Worm (Caenorhabditis elegans) whole organism, L2 larva: Measurements from ENCODE around the gene hpo-30.

ENCODE experiments used
- C34F6.9 ChIP-seq: fragments of 150-350 bp; optimal IDR thresholded peaks from 2 replicates; lab custom pipeline; 2014; ENCODE audit warnings: missing biosample characterization, missing genetic modification characterization
- F13H6.1 ChIP-seq: sonication (generic microtip); optimal IDR thresholded peaks from 2 replicates; lab custom pipeline; 2016; ENCODE audit warnings: missing genetic modification characterization, missing compliant biosample characterization
- R02D3.7 ChIP-seq: fragments of 150-350 bp; optimal IDR thresholded peaks from 2 replicates; lab custom pipeline; 2014; ENCODE audit warnings: missing biosample characterization, missing genetic modification characterization
- Y55F3AM.14 ChIP-seq: fragments of 200-800 bp; sonication (Bioruptor generic); optimal IDR thresholded peaks from 2 replicates; lab custom pipeline; 2018; ENCODE audit warnings: mild to moderate bottlenecking, missing genetic modification characterization, missing compliant biosample characterization
- alr-1 ChIP-seq: fragments of 150-350 bp; optimal IDR thresholded peaks from 2 replicates; lab custom pipeline; 2014; ENCODE audit warnings: missing biosample characterization, missing genetic modification characterization
- ama-1 ChIP-seq: fragments of 150-350 bp; optimal IDR thresholded peaks from 2 replicates; lab custom pipeline; 2018; ENCODE audit warnings: inconsistent platforms
- blmp-1 ChIP-seq: sonication (generic microtip); optimal IDR thresholded peaks from 2 replicates; lab custom pipeline; 2017; ENCODE audit warnings: missing genetic modification characterization, mild to moderate bottlenecking, missing compliant biosample characterization, antibody characterized with exemption, moderate library complexity; ENCODE audit not compliant: insufficient read depth
- ceh-16 ChIP-seq: fragments of 150-350 bp; optimal IDR thresholded peaks from 2 replicates; lab custom pipeline; 2014; ENCODE audit warnings: missing biosample characterization, missing genetic modification characterization
- ceh-82 ChIP-seq: fragments of 150-350 bp; optimal IDR thresholded peaks from 2 replicates; lab custom pipeline; 2014; ENCODE audit warnings: missing biosample characterization, missing genetic modification characterization
- crh-2 ChIP-seq: sonication (generic microtip); optimal IDR thresholded peaks from 2 replicates; lab custom pipeline; 2017; ENCODE audit warnings: missing biosample characterization, missing genetic modification characterization
- egl-27 ChIP-seq: sonication (generic microtip); optimal IDR thresholded peaks from 3 replicates; lab custom pipeline; 2017; ENCODE audit warnings: missing biosample characterization, missing genetic modification reagents, missing genetic modification characterization
- elt-3 ChIP-seq: sonication (generic microtip); optimal IDR thresholded peaks from 2 replicates; lab custom pipeline; 2017; ENCODE audit warnings: missing biosample characterization, missing genetic modification characterization
- fos-1 ChIP-seq: fragments of 150-350 bp; optimal IDR thresholded peaks from 2 replicates; lab custom pipeline; 2014; ENCODE audit warnings: missing biosample characterization, missing genetic modification characterization
- gmeb-1 ChIP-seq: fragments of 150-350 bp; optimal IDR thresholded peaks from 2 replicates; lab custom pipeline; 2014; ENCODE audit warnings: missing biosample characterization, missing genetic modification characterization
- lin-11 ChIP-seq: fragments of 150-350 bp; sonication (generic microtip); optimal IDR thresholded peaks from 2 replicates; lab custom pipeline; 2014; ENCODE audit warnings: missing biosample characterization, missing genetic modification characterization, inconsistent platforms, mixed read lengths
- lin-13 ChIP-seq: fragments of 150-350 bp; optimal IDR thresholded peaks from 2 replicates; lab custom pipeline; 2014; ENCODE audit warnings: missing biosample characterization, missing genetic modification reagents, missing genetic modification characterization
- lsy-2 ChIP-seq, 2 experiments: fragments of 150-350 bp in 1 of 2; sonication (generic microtip) in 1 of 2; optimal IDR thresholded peaks; 2 replicates each; lab custom pipeline; 2014 to 2017; ENCODE audit warnings: missing biosample characterization in 2 of 2, missing genetic modification characterization in 2 of 2
- mab-5 ChIP-seq: fragments of 150-350 bp; optimal IDR thresholded peaks from 2 replicates; lab custom pipeline; 2014; ENCODE audit warnings: missing biosample characterization, missing genetic modification characterization
- mbf-1 ChIP-seq: sonication (generic microtip); optimal IDR thresholded peaks from 2 replicates; lab custom pipeline; 2017; ENCODE audit warnings: missing biosample characterization, missing genetic modification characterization
- mdl-1 ChIP-seq, 2 experiments: fragments of 150-350 bp in 1 of 2; sonication (generic microtip) in 1 of 2; optimal IDR thresholded peaks; 2 replicates each; lab custom pipeline; 2017; ENCODE audit warnings: missing biosample characterization in 2 of 2, missing genetic modification characterization in 2 of 2
- nhr-10 ChIP-seq: sonication (generic microtip); optimal IDR thresholded peaks from 2 replicates; lab custom pipeline; 2017; ENCODE audit warnings: missing biosample characterization, missing genetic modification characterization
- nhr-12 ChIP-seq: fragments of 150-350 bp; optimal IDR thresholded peaks from 2 replicates; lab custom pipeline; 2014; ENCODE audit warnings: missing biosample characterization, missing genetic modification characterization
- nhr-129 ChIP-seq: fragments of 150-350 bp; optimal IDR thresholded peaks from 2 replicates; lab custom pipeline; 2014; ENCODE audit warnings: missing biosample characterization, missing genetic modification characterization
- nhr-21 ChIP-seq: fragments of 150-350 bp; optimal IDR thresholded peaks from 2 replicates; lab custom pipeline; 2014; ENCODE audit warnings: missing biosample characterization, missing genetic modification characterization
- nhr-23 ChIP-seq: fragments of 150-350 bp; optimal IDR thresholded peaks from 2 replicates; lab custom pipeline; 2014; ENCODE audit warnings: missing biosample characterization, missing genetic modification reagents, missing genetic modification characterization
- nhr-237 ChIP-seq: fragments of 150-350 bp; optimal IDR thresholded peaks from 2 replicates; lab custom pipeline; 2014; ENCODE audit warnings: missing biosample characterization, missing genetic modification characterization
- nhr-25 ChIP-seq: fragments of 150-350 bp; sonication (generic microtip); optimal IDR thresholded peaks from 3 replicates; lab custom pipeline; 2014; ENCODE audit warnings: missing biosample characterization, missing genetic modification characterization
- nhr-6 ChIP-seq: fragments of 150-350 bp; optimal IDR thresholded peaks from 2 replicates; lab custom pipeline; 2014; ENCODE audit warnings: missing biosample characterization, missing genetic modification characterization
- peb-1 ChIP-seq: fragments of 150-350 bp; optimal IDR thresholded peaks from 2 replicates; lab custom pipeline; 2014; ENCODE audit warnings: missing biosample characterization, missing genetic modification characterization
- sem-4 ChIP-seq: fragments of 150-350 bp; optimal IDR thresholded peaks from 2 replicates; lab custom pipeline; 2014; ENCODE audit warnings: missing biosample characterization, missing genetic modification reagents, missing genetic modification characterization
- sma-3 ChIP-seq: sonication (generic microtip); optimal IDR thresholded peaks from 2 replicates; lab custom pipeline; 2016; ENCODE audit warnings: missing genetic modification reagents, missing genetic modification characterization, missing compliant biosample characterization
- sma-9 ChIP-seq, 2 experiments: fragments of 150-350 bp in 1 of 2; sonication (generic microtip) in 1 of 2; optimal IDR thresholded peaks; 2 replicates each; lab custom pipeline; 2014 to 2016; ENCODE audit warnings: missing genetic modification characterization in 2 of 2, mild to moderate bottlenecking in 1 of 2, missing biosample characterization in 1 of 2, missing compliant biosample characterization in 1 of 2, missing genetic modification reagents in 1 of 2, moderate library complexity in 1 of 2
- snpc-4 ChIP-seq: fragments of 150-350 bp; optimal IDR thresholded peaks from 2 replicates; lab custom pipeline; 2014; ENCODE audit warnings: missing biosample characterization, missing genetic modification characterization
- unc-39 ChIP-seq: fragments of 150-350 bp; optimal IDR thresholded peaks from 2 replicates; lab custom pipeline; 2014; ENCODE audit warnings: missing biosample characterization, missing genetic modification characterization
- unc-55 ChIP-seq: fragments of 150-350 bp; sonication (generic microtip); optimal IDR thresholded peaks from 3 replicates; lab custom pipeline; 2014; ENCODE audit warnings: missing biosample characterization, missing genetic modification reagents, missing genetic modification characterization
- unc-62 ChIP-seq: fragments of 150-350 bp; optimal IDR thresholded peaks from 2 replicates; lab custom pipeline; 2014; ENCODE audit warnings: missing biosample characterization, missing genetic modification reagents, missing genetic modification characterization
- zag-1 ChIP-seq: fragments of 150-350 bp; optimal IDR thresholded peaks from 2 replicates; lab custom pipeline; 2014; ENCODE audit warnings: missing biosample characterization, missing genetic modification characterization
- ztf-1 ChIP-seq: fragments of 200-800 bp; sonication (Bioruptor generic); conservative IDR thresholded peaks from 2 replicates; pipeline ENCODE4 v1.3.6; 2022; ENCODE audit warnings: missing genetic modification characterization, missing compliant biosample characterization
- ztf-11 ChIP-seq: sonication (generic microtip); optimal IDR thresholded peaks from 2 replicates; lab custom pipeline; 2017; ENCODE audit warnings: missing biosample characterization, missing genetic modification characterization

hpo-30 gene

DNA sequence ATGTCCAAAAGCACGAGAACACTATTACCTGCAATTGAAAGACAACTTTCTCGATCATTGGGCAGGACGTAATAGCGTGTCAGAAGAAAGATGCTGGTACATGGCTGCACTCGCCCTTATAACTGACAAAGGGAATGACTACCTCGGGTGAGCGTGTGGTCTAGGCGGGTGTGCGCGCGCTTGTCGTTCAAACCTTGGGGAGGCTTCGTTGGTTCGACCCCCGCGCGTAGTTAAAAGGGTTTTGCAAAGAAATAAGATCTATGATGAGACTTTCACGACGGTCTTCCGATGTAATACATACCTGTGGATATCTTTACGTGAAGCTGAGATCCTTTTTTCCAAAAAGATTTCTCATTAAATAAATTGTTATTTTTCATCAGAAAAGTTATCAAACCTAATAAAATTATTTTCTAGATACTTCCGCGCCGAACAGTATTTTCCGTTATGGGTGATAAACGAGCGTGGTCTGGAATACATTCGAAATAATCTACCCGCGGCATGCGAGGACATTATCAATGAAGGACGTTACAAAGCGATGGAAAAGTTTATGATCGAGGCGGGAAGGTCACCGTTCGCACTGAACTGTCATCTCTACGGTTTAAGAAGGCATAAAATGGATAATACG lies 6.6 kb downstream of the hpo-30 start (continued):
- TF ChIP-seq lin-13 (GFP tag; lab: Kevin White, UChicago) (peak; percentile 68), alr-1 (tag; lab: Kevin White, UChicago) (no peak), egl-27 (tag; lab: Kevin White, UChicago) (peak; percentile 73), crh-2 (peak; percentile 70), zag-1 (tag; lab: Kevin White, UChicago) (peak; percentile 77), gmeb-1 (tag; lab: Kevin White, UChicago) (peak; percentile 73), nhr-25 (tag; lab: Kevin White, UChicago) (peak; percentile 74), mbf-1 (tag; lab: Kevin White, UChicago) (peak; percentile 51), nhr-21 (peak; percentile 76), ama-1 (lab: Kevin White, UChicago) (no peak), sem-4 (peak; percentile 87), Y55F3AM.14 (GFP tag; lab: Kevin White, UChicago) (peak; percentile 96), peb-1 (peak; percentile 1), C34F6.9 (peak; percentile 65), ztf-11 (tag; lab: Kevin White, UChicago) (no peak), unc-62 (GFP tag; lab: Kevin White, UChicago) (peak; percentile 60), nhr-10 (tag; lab: Kevin White, UChicago) (peak; percentile 21), ceh-16 (tag; lab: Kevin White, UChicago) (peak; percentile 85), nhr-12 (no peak), unc-39 (tag; lab: Kevin White, UChicago) (peak; percentile 52), nhr-237 (tag; lab: Kevin White, UChicago) (peak; percentile 57), sma-9 (GFP tag; optimal IDR thresholded peaks at IDR 0.05; lab: Kevin White, UChicago) (peak; percentile 95), sma-9 (tag; optimal IDR thresholded peaks at IDR 0.05; lab: Kevin White, UChicago) (no peak), R02D3.7 (tag; lab: Kevin White, UChicago) (no peak), snpc-4 (tag; lab: Kevin White, UChicago) (peak; percentile 59)

DNA sequence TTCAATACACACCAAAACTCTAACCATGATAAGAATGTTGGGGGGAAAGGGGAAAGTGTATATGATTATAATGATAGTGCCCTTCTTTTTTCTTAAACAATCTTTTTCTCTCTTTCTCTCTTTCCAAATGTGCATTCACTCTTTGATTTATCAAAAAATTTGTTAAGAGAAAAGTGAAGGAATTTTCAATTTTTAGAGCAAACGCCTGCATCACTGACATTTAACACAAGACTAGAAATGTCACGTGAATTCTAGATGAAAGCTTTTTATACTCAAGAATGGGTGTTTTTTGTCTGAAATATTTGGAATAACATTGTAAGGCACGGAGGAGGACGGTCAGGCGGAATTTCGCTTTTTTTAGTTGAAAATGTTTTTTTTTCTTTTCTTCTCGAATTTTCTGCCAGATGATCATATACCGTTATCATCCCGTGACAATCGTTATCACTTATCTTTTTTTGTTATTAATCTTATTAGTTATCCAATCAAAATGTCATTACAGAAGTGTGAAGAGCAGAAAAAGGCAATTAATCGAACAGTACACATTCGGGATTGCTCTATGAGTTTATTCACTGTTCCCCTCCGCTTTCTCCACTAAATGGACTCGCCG lies 8.1 kb downstream of the hpo-30 start, which contains the start of the genes frm-7 and F55C5.17:
frm-7 (plus strand) TSS at position 500 of the 607 bp plus-strand sequence.
F55C5.17 (plus strand) TSS at position 557 of the 607 bp plus-strand sequence.
- TF ChIP-seq C34F6.9 (no peak), nhr-237 (tag; lab: Kevin White, UChicago) (no peak), fos-1 (tag; lab: Kevin White, UChicago) (peak; percentile 49), sma-3 (peak; percentile 13), crh-2 (peak; percentile 31), nhr-25 (tag; lab: Kevin White, UChicago) (no peak), elt-3 (tag; lab: Kevin White, UChicago) (no peak), mbf-1 (tag; lab: Kevin White, UChicago) (no peak)
- TF ChIP-seq, all 48 proteins: peak for 3

ce11 chrV:12300780-12301460 lies 9.2 kb downstream of the hpo-30 start:
- peak; percentile 15 for TF ChIP-seq nhr-21
- no peak for TF ChIP-seq ztf-1
- TF ChIP-seq lsy-2 (tag; optimal IDR thresholded peaks at IDR 0.05; lab: Kevin White, UChicago): no peak
- no peak for TF ChIP-seq sma-9 (GFP tag; optimal IDR thresholded peaks at IDR 0.05; lab: Kevin White, UChicago)
- no peak for TF ChIP-seq sma-9 (tag; optimal IDR thresholded peaks at IDR 0.05; lab: Kevin White, UChicago)
- no peak for TF ChIP-seq blmp-1 (tag; lab: Kevin White, UChicago)
- TF ChIP-seq mdl-1 (tag; optimal IDR thresholded peaks at IDR 0.05; lab: Kevin White, UChicago): no peak
- TF ChIP-seq ceh-16 (tag; lab: Kevin White, UChicago): no peak
- TF ChIP-seq ama-1 (lab: Kevin White, UChicago): peak; percentile 15
- no peak for TF ChIP-seq nhr-237 (tag; lab: Kevin White, UChicago)
- TF ChIP-seq ztf-11 (tag; lab: Kevin White, UChicago): no peak
- TF ChIP-seq sma-3: peak; percentile 37
- peak; percentile 6 for TF ChIP-seq crh-2
- peak; percentile 69 for TF ChIP-seq nhr-25 (tag; lab: Kevin White, UChicago)
- no peak for TF ChIP-seq R02D3.7 (tag; lab: Kevin White, UChicago)

- TF ChIP-seq sem-4 (peak; percentile 64), F13H6.1 (tag; lab: Kevin White, UChicago) (peak; percentile 71), lsy-2 (tag; optimal IDR thresholded peaks at IDR 0.05; lab: Kevin White, UChicago) (peak in 1 of 2 experiments; percentile 60), snpc-4 (tag; lab: Kevin White, UChicago) (peak; percentile 1), nhr-21 (peak; percentile 87), gmeb-1 (tag; lab: Kevin White, UChicago) (peak; percentile 67), crh-2 (peak; percentile 80), blmp-1 (tag; lab: Kevin White, UChicago) (peak; percentile 84), ceh-82 (tag; lab: Kevin White, UChicago) (no peak), mdl-1 (tag; optimal IDR thresholded peaks at IDR 0.05; lab: Kevin White, UChicago) (peak in 1 of 2 experiments; percentile 18), nhr-23 (tag; lab: Kevin White, UChicago) (no peak), sma-9 (GFP tag; optimal IDR thresholded peaks at IDR 0.05; lab: Kevin White, UChicago) (peak; percentile 89), sma-9 (tag; optimal IDR thresholded peaks at IDR 0.05; lab: Kevin White, UChicago) (no peak), lin-11 (tag; lab: Kevin White, UChicago) (no peak), nhr-25 (tag; lab: Kevin White, UChicago) (peak; percentile 88), sma-3 (peak; percentile 86), nhr-129 (tag; lab: Kevin White, UChicago) (peak; percentile 89), nhr-6 (tag; lab: Kevin White, UChicago) (no peak), unc-55 (GFP tag; lab: Kevin White, UChicago) (no peak), mab-5 (tag; lab: Kevin White, UChicago) (no peak), C34F6.9 (peak; percentile 54), fos-1 (tag; lab: Kevin White, UChicago) (peak; percentile 82), egl-27 (tag; lab: Kevin White, UChicago) (peak; percentile 75)
These were observed 10.0 kb downstream of the hpo-30 start for ce11 chrV:12300166-12300565.
